Worm (Caenorhabditis elegans) whole organism, late embryonic: ENCODE data around the gene srx-22.
A peak's percentile ranks its signal among the peaks of the same experiment; 100 is the strongest.

ENCODE experiments used
- ahr-1 ChIP-seq: sonication (generic microtip); optimal IDR thresholded peaks from 2 replicates; lab custom pipeline; 2016; ENCODE audit warnings: missing genetic modification characterization, missing compliant biosample characterization
- ceh-14 ChIP-seq: sonication (generic microtip); optimal IDR thresholded peaks from 2 replicates; lab custom pipeline; 2016; ENCODE audit warnings: missing genotype, missing genetic modification characterization, missing compliant biosample characterization
- ceh-18 ChIP-seq: sonication (generic microtip); optimal IDR thresholded peaks from 2 replicates; lab custom pipeline; 2016; ENCODE audit warnings: missing genetic modification characterization, missing compliant biosample characterization
- ceh-2 ChIP-seq: sonication (generic microtip); optimal IDR thresholded peaks from 2 replicates; lab custom pipeline; 2016; ENCODE audit warnings: missing genotype, missing genetic modification characterization, missing compliant biosample characterization
- ceh-22 ChIP-seq: sonication (generic microtip); optimal IDR thresholded peaks from 2 replicates; lab custom pipeline; 2017; ENCODE audit warnings: missing biosample characterization, missing genetic modification characterization
- ceh-34 ChIP-seq: sonication (generic microtip); optimal IDR thresholded peaks from 2 replicates; lab custom pipeline; 2016; ENCODE audit warnings: mild to moderate bottlenecking, missing genetic modification characterization, missing compliant biosample characterization
- ceh-45 ChIP-seq: fragments of 200-800 bp; sonication (Bioruptor generic); IDR thresholded peaks from 2 replicates; pipeline ENCODE4 v1.3.6; 2022; ENCODE audit warnings: missing genetic modification reagents, missing genetic modification characterization, missing compliant biosample characterization
- ceh-48 ChIP-seq: sonication (generic microtip); optimal IDR thresholded peaks from 2 replicates; lab custom pipeline; 2016; ENCODE audit warnings: missing genetic modification characterization, inconsistent platforms, missing compliant biosample characterization
- ceh-9 ChIP-seq: sonication (generic microtip); optimal IDR thresholded peaks from 2 replicates; lab custom pipeline; 2016; ENCODE audit warnings: mild to moderate bottlenecking, missing genetic modification characterization, inconsistent platforms, missing compliant biosample characterization
- che-1 ChIP-seq: sonication (generic microtip); optimal IDR thresholded peaks from 2 replicates; lab custom pipeline; 2016; ENCODE audit warnings: mild to moderate bottlenecking, missing genetic modification characterization, missing compliant biosample characterization
- dmd-4 ChIP-seq: sonication (generic microtip); optimal IDR thresholded peaks from 2 replicates; lab custom pipeline; 2016; ENCODE audit warnings: borderline replicate concordance, missing genetic modification characterization, missing compliant biosample characterization
- eyg-1 ChIP-seq: sonication (generic microtip); optimal IDR thresholded peaks from 2 replicates; lab custom pipeline; 2016; ENCODE audit warnings: missing genotype, missing genetic modification characterization, missing compliant biosample characterization
- fkh-6 ChIP-seq: sonication (generic microtip); optimal IDR thresholded peaks from 2 replicates; lab custom pipeline; 2016; ENCODE audit warnings: missing genetic modification characterization, missing compliant biosample characterization
- gmeb-2 ChIP-seq: sonication (generic microtip); optimal IDR thresholded peaks from 2 replicates; lab custom pipeline; 2016; ENCODE audit warnings: missing genetic modification characterization, inconsistent platforms, missing compliant biosample characterization
- hlh-13 ChIP-seq: fragments of 200-800 bp; sonication (Bioruptor generic); optimal IDR thresholded peaks from 2 replicates; lab custom pipeline; 2018; ENCODE audit warnings: mild to moderate bottlenecking, missing genetic modification characterization, missing compliant biosample characterization
- hlh-30 ChIP-seq: sonication (generic microtip); optimal IDR thresholded peaks from 2 replicates; lab custom pipeline; 2017; ENCODE audit warnings: antibody characterized with exemption, missing genetic modification characterization, missing compliant biosample characterization; ENCODE audit not compliant: insufficient read depth
- hlh-6 ChIP-seq: sonication (generic microtip); optimal IDR thresholded peaks from 2 replicates; lab custom pipeline; 2016; ENCODE audit warnings: missing genotype, missing genetic modification characterization, missing compliant biosample characterization
- lim-6 ChIP-seq: sonication (generic microtip); optimal IDR thresholded peaks from 2 replicates; lab custom pipeline; 2016; ENCODE audit warnings: missing genetic modification characterization, missing compliant biosample characterization
- lin-11 ChIP-seq: fragments of 200-800 bp; sonication (Bioruptor generic); optimal IDR thresholded peaks from 2 replicates; lab custom pipeline; 2018; ENCODE audit warnings: mild to moderate bottlenecking, missing genetic modification characterization, missing compliant biosample characterization
- madf-2 ChIP-seq: sonication (generic microtip); optimal IDR thresholded peaks from 2 replicates; lab custom pipeline; 2017; ENCODE audit warnings: missing genetic modification characterization, missing compliant biosample characterization
- mec-3 ChIP-seq: sonication (generic microtip); optimal IDR thresholded peaks from 2 replicates; lab custom pipeline; 2016; ENCODE audit warnings: borderline replicate concordance, missing genetic modification characterization, missing compliant biosample characterization
- nhr-11 ChIP-seq: fragments of 150-350 bp; optimal IDR thresholded peaks from 2 replicates; lab custom pipeline; 2014; ENCODE audit warnings: missing biosample characterization, missing genetic modification characterization
- nhr-232 ChIP-seq: sonication (generic microtip); optimal IDR thresholded peaks from 2 replicates; lab custom pipeline; 2016; ENCODE audit warnings: missing genetic modification characterization, missing compliant biosample characterization
- npax-4 ChIP-seq: sonication (generic microtip); optimal IDR thresholded peaks from 2 replicates; lab custom pipeline; 2016; ENCODE audit warnings: missing genetic modification characterization, missing compliant biosample characterization
- odd-2 ChIP-seq: sonication (generic microtip); optimal IDR thresholded peaks from 2 replicates; lab custom pipeline; 2017; ENCODE audit warnings: antibody characterized with exemption, mild to moderate bottlenecking, missing genetic modification characterization, missing compliant biosample characterization
- pat-9 ChIP-seq: fragments of 200-800 bp; sonication (Bioruptor generic); optimal IDR thresholded peaks from 2 replicates; lab custom pipeline; 2018; ENCODE audit warnings: mild to moderate bottlenecking, missing genetic modification characterization, moderate library complexity, missing compliant biosample characterization
- pqm-1 ChIP-seq: sonication (generic microtip); optimal IDR thresholded peaks from 2 replicates; lab custom pipeline; 2016; ENCODE audit warnings: missing genetic modification characterization, missing compliant biosample characterization
- ref-2 ChIP-seq: sonication (generic microtip); optimal IDR thresholded peaks from 2 replicates; lab custom pipeline; 2016; ENCODE audit warnings: missing genetic modification characterization, missing compliant biosample characterization
- rnt-1 ChIP-seq: sonication (generic microtip); optimal IDR thresholded peaks from 2 replicates; lab custom pipeline; 2016; ENCODE audit warnings: missing genetic modification characterization, missing compliant biosample characterization
- sox-2 ChIP-seq: fragments of 200-800 bp; sonication (Bioruptor generic); IDR thresholded peaks from 2 replicates; pipeline ENCODE4 v1.3.6; 2022; ENCODE audit warnings: missing genetic modification reagents, missing genetic modification characterization, missing compliant biosample characterization
- tbx-7 ChIP-seq: sonication (generic microtip); optimal IDR thresholded peaks from 2 replicates; lab custom pipeline; 2016; ENCODE audit warnings: missing genotype, missing genetic modification characterization, missing compliant biosample characterization
- unc-55 ChIP-seq: sonication (generic microtip); optimal IDR thresholded peaks from 2 replicates; lab custom pipeline; 2017; ENCODE audit warnings: missing biosample characterization, missing genetic modification reagents, missing genetic modification characterization
- unc-86 ChIP-seq: sonication (generic microtip); optimal IDR thresholded peaks from 2 replicates; lab custom pipeline; 2016; ENCODE audit warnings: missing genetic modification characterization, missing compliant biosample characterization

srx-22 gene

DNA sequence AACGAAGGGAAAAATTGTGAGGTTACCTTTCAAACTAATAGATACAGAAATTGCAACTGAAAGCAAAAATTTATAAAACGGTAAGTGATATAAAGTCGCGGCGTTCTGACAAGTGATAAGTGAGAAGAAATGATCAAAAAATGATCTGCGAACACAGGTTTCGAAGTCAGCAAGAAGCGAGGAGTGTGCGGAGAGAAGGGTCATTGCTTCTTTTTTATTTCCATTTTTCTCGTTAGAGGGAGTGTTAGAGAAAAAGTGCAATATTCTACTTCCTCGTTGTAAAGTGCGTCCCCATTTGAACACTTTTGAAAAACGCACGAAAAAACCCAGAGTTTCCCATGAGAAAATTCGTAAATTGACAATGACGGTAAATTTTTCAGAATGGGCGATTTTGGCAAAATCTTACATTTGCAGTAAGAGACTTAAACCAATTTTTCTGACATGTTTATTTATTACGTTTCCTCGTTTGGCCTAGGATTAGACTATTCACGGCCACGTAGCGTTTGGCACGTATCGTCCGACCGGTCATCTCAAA, 3.1 kb upstream of the srx-22 start, which contains the start of the genes fbxa-72 and srx-21:
Gene fbxa-72 (minus strand): TSS at position 204 of the 535 bp plus-strand sequence.
Gene srx-21 (plus strand): TSS at position 485 of the 535 bp plus-strand sequence.
- TF ChIP-seq tbx-7 (tag; lab: Kevin White, UChicago) (no peak), ceh-18 (tag; lab: Kevin White, UChicago) (no peak), nhr-232 (tag; lab: Kevin White, UChicago) (no peak)
- TF ChIP-seq, all 69 proteins: peak for 0

DNA sequence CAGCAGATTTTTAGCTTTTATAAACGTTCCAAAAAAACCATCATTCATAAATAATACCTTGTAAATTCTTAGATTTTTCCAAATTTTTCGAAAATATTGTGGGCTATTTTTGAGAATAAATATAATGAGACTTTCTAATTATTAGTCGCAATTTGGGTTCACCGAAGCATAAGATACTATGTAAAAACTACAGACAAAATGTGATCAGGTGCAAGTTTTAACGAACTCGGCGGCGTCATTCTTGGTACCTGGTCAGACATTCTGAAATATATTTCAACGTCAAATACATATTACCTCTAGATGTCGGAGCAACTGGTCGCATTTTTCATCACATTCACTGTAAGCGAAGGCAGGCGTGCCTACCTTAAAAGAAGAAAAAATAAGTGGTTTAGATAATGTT, 2.3 kb downstream of the srx-22 start, which contains the start of gene srx-23:
Gene srx-23 (plus strand): TSS at position 301 of the 400 bp plus-strand sequence.
- TF ChIP-seq ceh-9 (tag; lab: Kevin White, UChicago): no peak
- TF ChIP-seq nhr-11 (tag; lab: Kevin White, UChicago): no peak
- TF ChIP-seq npax-4: no peak
- no peak for TF ChIP-seq hlh-6 (tag; lab: Kevin White, UChicago)

DNA sequence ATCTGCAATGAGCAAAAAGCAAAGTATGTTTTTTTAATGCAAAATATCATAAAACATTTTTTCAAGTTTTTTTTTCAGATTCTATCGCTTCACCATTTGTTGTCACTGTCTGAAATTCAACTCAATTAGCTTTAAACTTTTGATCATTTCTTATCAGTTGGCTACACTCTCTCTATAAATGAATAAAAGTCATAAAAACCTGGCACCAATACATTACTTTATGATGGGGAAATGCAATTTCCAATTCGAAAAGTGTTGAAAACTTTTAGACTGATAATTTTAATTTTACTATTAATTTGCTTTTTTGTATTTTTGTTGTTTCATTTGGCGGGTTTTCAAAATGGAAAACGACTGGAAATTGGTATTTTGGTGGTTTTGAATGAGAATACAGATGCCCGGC, 4.1 kb downstream of the srx-22 start, which contains the start of gene F31F4.1:
Gene F31F4.1 (plus strand): TSS at position 203 of the 400 bp plus-strand sequence.
- TF ChIP-seq sox-2 (GFP tag; lab: Robert Waterston, UW) (no peak), gmeb-2 (tag; lab: Kevin White, UChicago) (no peak)

DNA sequence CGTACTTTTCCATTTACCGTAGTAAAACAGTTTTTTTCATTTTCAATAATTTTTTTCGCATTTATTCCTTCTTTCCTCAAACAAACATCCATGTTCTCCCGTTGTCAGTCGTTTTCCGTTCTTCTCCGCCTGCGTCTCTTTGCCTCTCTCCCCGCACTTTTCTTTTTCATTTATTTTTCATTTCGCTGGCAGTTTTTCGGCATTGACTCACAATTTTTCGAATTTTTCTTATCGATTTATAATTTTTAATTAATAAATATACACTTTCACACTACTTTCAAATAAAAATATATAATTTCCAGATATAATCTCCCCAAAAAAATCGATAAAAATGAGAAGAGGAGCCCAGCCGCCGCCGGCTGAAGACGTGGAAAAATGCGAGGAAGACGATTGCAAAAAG, 7.6 kb downstream of the srx-22 start, which contains the start of gene H25P19.1:
Gene H25P19.1 (plus strand): TSS at position 301 of the 400 bp plus-strand sequence.
- TF ChIP-seq hlh-13 (GFP tag; lab: Kevin White, UChicago): no peak
- no peak for TF ChIP-seq hlh-30 (tag; lab: Kevin White, UChicago)
- peak; percentile 32 for TF ChIP-seq ceh-48 (tag; lab: Kevin White, UChicago)
- no peak for TF ChIP-seq tbx-7 (tag; lab: Kevin White, UChicago)
- TF ChIP-seq unc-86 (tag; lab: Kevin White, UChicago): no peak
- no peak for TF ChIP-seq ceh-2 (tag; lab: Kevin White, UChicago)
- TF ChIP-seq ceh-14 (tag; lab: Kevin White, UChicago): no peak

DNA sequence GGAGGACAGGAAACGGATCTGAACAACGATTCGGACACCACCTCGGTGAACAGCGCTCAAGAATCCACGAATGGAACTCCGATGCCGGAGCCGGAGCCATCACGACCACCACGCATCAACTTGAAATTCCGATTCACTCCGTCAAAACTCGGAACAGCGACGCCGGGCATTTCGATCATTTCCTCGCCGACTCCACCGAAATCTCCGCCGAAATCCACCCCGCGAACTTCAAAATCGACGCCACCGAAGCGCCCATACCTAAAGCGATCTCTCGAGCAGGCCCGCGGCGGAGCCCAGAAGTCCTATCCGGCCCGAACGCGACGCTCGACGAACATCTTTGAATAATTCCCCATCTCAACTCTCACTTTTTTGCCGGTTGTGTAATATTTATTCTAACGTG, 9.8 kb downstream of the srx-22 start:
- TF ChIP-seq rnt-1: no peak
- TF ChIP-seq ceh-22 (tag; lab: Kevin White, UChicago): no peak
- no peak for TF ChIP-seq ceh-34 (tag; lab: Kevin White, UChicago)
- TF ChIP-seq unc-55 (GFP tag; lab: Kevin White, UChicago): no peak
- no peak for TF ChIP-seq fkh-6 (tag; lab: Kevin White, UChicago)
- TF ChIP-seq ref-2 (tag; lab: Kevin White, UChicago): no peak
- no peak for TF ChIP-seq dmd-4
- TF ChIP-seq che-1: no peak
- no peak for TF ChIP-seq ceh-45
- no peak for TF ChIP-seq sox-2 (GFP tag; lab: Robert Waterston, UW)
- no peak for TF ChIP-seq hlh-13 (GFP tag; lab: Kevin White, UChicago)
- no peak for TF ChIP-seq odd-2 (tag; lab: Kevin White, UChicago)
- TF ChIP-seq eyg-1 (tag; lab: Kevin White, UChicago): no peak
- no peak for TF ChIP-seq lin-11 (tag; lab: Kevin White, UChicago)
- TF ChIP-seq hlh-6 (tag; lab: Kevin White, UChicago): no peak
- no peak for TF ChIP-seq ahr-1
- TF ChIP-seq, all 69 proteins: peak for 0

DNA sequence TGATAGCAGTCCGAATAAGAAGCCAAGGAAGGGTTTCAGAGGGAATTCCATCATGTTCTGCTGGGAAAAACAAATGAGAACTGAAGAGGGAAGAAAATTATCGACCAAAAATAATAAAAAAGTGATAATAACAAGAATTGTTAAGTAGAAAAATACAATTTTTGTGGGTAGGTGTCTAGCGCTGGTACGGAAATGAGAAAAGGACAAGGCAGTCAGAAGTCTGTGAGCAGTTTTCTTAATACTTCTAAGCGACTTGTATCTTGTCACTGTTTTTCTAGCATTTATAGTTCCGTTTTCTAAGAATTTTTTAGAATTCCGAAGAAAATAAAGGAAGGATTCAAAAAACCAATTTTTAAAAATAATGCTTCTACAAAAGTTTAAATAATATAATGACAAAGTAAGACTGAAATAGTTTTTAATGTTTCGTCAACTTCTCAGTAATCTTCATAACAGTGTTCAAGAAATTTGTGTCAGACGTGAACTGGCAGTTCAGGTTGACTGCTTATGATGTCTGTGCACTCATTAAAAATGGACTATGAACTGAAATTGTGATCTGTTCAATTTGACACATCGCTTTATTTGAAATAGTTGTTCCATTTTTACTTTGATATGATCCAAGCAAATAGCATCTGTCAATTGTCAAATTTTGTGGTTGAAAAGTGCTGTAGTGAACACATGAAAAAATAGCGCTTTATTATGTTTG, 13.1 kb downstream of the srx-22 start, which contains the start of gene srx-4:
Gene srx-4 (minus strand): TSS at position 51 of the 703 bp plus-strand sequence.
- no peak for TF ChIP-seq mec-3 (tag; lab: Kevin White, UChicago)
- TF ChIP-seq pat-9: no peak
- TF ChIP-seq ceh-2 (tag; lab: Kevin White, UChicago): no peak
- TF ChIP-seq fkh-6 (tag; lab: Kevin White, UChicago): no peak
- TF ChIP-seq sox-2 (GFP tag; lab: Robert Waterston, UW): no peak
- no peak for TF ChIP-seq lim-6
- no peak for TF ChIP-seq pqm-1 (tag; lab: Kevin White, UChicago)
- no peak for TF ChIP-seq nhr-11 (tag; lab: Kevin White, UChicago)
- no peak for TF ChIP-seq dmd-4
- TF ChIP-seq madf-2 (tag; lab: Kevin White, UChicago): no peak
- TF ChIP-seq, all 69 proteins: peak for 0
